Worm (Caenorhabditis elegans): ENCODE measurements around the gene F36H9.7.
"Not testable (repeated sequence)": the region's sequence is repeated elsewhere in the genome, so short reads cannot be mapped to it uniquely, and the experiment has no call there.

Gene F36H9.7

ce11 chrV:1821287-1821686 lies 46.6 kb upstream of the F36H9.7 start, which contains the start of the genes gly-7 and mrpl-39 (continued):
- TF ChIP-seq ceh-31 (tag; optimal IDR thresholded peaks at IDR 0.05) (peak; percentile 35), pha-2 (tag; optimal IDR thresholded peaks at IDR 0.05) (peak; percentile 33), pag-3 (tag; optimal IDR thresholded peaks at IDR 0.05; ENCODE audit: borderline replicate concordance) (no peak), pqm-1 (tag; optimal IDR thresholded peaks at IDR 0.05) (no peak), F13H6.1 (tag; optimal IDR thresholded peaks at IDR 0.05) (no peak), ceh-18 (tag; optimal IDR thresholded peaks at IDR 0.05) (no peak), nfya-1 (tag; optimal IDR thresholded peaks at IDR 0.05) (peak; percentile 59), unc-86 (tag; optimal IDR thresholded peaks at IDR 0.05) (peak; percentile 27), eyg-1 (tag; optimal IDR thresholded peaks at IDR 0.05) (no peak), zip-5 (tag; optimal IDR thresholded peaks at IDR 0.05) (peak; percentile 16), hlh-15 (tag; optimal IDR thresholded peaks at IDR 0.05) (peak; percentile 8), ceh-19 (GFP tag; optimal IDR thresholded peaks at IDR 0.05) (peak; percentile 14), K09A11.1 (tag; optimal IDR thresholded peaks at IDR 0.05; ENCODE audit: insufficient read depth) (no peak), sdc-2 (tag; optimal IDR thresholded peaks at IDR 0.05) (no peak), unc-42 (tag; optimal IDR thresholded peaks at IDR 0.05) (no peak), odd-2 (tag; optimal IDR thresholded peaks at IDR 0.05) (peak; percentile 7), hlh-6 (tag; optimal IDR thresholded peaks at IDR 0.05) (no peak), mec-3 (tag; optimal IDR thresholded peaks at IDR 0.05; ENCODE audit: borderline replicate concordance) (no peak), ceh-2 (tag; optimal IDR thresholded peaks at IDR 0.05) (no peak), gmeb-2 (tag; optimal IDR thresholded peaks at IDR 0.05) (peak; percentile 47)

- TF ChIP-seq C08G9.2 (tag; optimal IDR thresholded peaks at IDR 0.05) = no peak
- TF ChIP-seq ceh-6 (GFP tag; optimal IDR thresholded peaks at IDR 0.05) = no peak
- no peak for TF ChIP-seq che-1 (tag; optimal IDR thresholded peaks at IDR 0.05)
- TF ChIP-seq ref-2 (tag; optimal IDR thresholded peaks at IDR 0.05) = no peak
Observed at ce11 chrV:1820749-1821148, 46.0 kb upstream of the F36H9.7 start.

ce11 chrV:1820016-1820415 lies 45.3 kb upstream of the F36H9.7 start:
- TF ChIP-seq ceh-6 (GFP tag; optimal IDR thresholded peaks at IDR 0.05) (no peak), pax-1 (tag; optimal IDR thresholded peaks at IDR 0.05) (no peak), unc-55 (GFP tag; optimal IDR thresholded peaks at IDR 0.05) (no peak), syd-9 (tag; optimal IDR thresholded peaks at IDR 0.05) (no peak), sdc-2 (tag; optimal IDR thresholded peaks at IDR 0.05) (no peak)

- TF ChIP-seq sdc-2, hlh-8, ceh-9 (tag; optimal IDR thresholded peaks at IDR 0.05): not testable (repeated sequence)
Observed at ce11 chrV:1814784-1815183, 40.1 kb upstream of the F36H9.7 start, which contains the start of gene Y46H3A.5. Gene Y46H3A.5, minus strand, starts transcription at chrV:1814884.

- TF ChIP-seq elt-4 (tag; optimal IDR thresholded peaks at IDR 0.05) (no peak), dmd-4 (tag; optimal IDR thresholded peaks at IDR 0.05; ENCODE audit: borderline replicate concordance) (no peak), rnt-1 (tag; optimal IDR thresholded peaks at IDR 0.05) (no peak), ceh-48 (tag; optimal IDR thresholded peaks at IDR 0.05) (no peak), pha-4 (tag; optimal IDR thresholded peaks at IDR 0.05) (no peak), F13H6.1 (tag; optimal IDR thresholded peaks at IDR 0.05) (no peak), lim-6 (tag; optimal IDR thresholded peaks at IDR 0.05) (no peak), hlh-6 (tag; optimal IDR thresholded peaks at IDR 0.05) (no peak), T23F11.4 (GFP tag; optimal IDR thresholded peaks at IDR 0.05) (no peak), fkh-10 (GFP tag; optimal IDR thresholded peaks at IDR 0.05) (no peak), ama-1 (optimal IDR thresholded peaks at IDR 0.05) (no peak), nhr-11 (tag; optimal IDR thresholded peaks at IDR 0.05) (no peak)
Observed at ce11 chrV:1811035-1811434, 36.3 kb upstream of the F36H9.7 start, which contains the start of gene Y46H3A.4. Gene Y46H3A.4, minus strand, starts transcription at chrV:1811135.
